Worm (Caenorhabditis elegans): ENCODE results near the gene npr-3.

The npr-3 gene

ce11 chrIV:11461335-11461734 is 1.6 kb downstream of the npr-3 start:
- TF ChIP-seq dao-5 (tag; optimal IDR thresholded peaks at IDR 0.05) (no peak), him-1 (tag; optimal IDR thresholded peaks at IDR 0.05) (no peak), W03F9.2 (tag; optimal IDR thresholded peaks at IDR 0.05) (no peak)

ce11 chrIV:11465125-11465524 is 5.3 kb downstream of the npr-3 start, which contains the start of gene C10C6.3:
Gene C10C6.3, minus strand, starts transcription at chrIV:11465225.
- TF ChIP-seq W03F9.2 (tag; optimal IDR thresholded peaks at IDR 0.05) (no peak), him-1 (tag; optimal IDR thresholded peaks at IDR 0.05) (no peak), dao-5 (tag; optimal IDR thresholded peaks at IDR 0.05) (no peak)

ce11 chrIV:11467413-11467812 is 7.6 kb downstream of the npr-3 start, which contains the start of gene C10C6.7:
Gene C10C6.7, minus strand, starts transcription at chrIV:11467513.
- TF ChIP-seq him-1 (tag; optimal IDR thresholded peaks at IDR 0.05) (no peak), W03F9.2 (tag; optimal IDR thresholded peaks at IDR 0.05) (no peak), dao-5 (tag; optimal IDR thresholded peaks at IDR 0.05) (no peak)

- no peak for TF ChIP-seq him-1 (tag; optimal IDR thresholded peaks at IDR 0.05)
These were observed 10.2 kb downstream of the npr-3 start, which contains the start of the genes C10C6.13 and wht-2 for ce11 chrIV:11469698-11470591. Gene C10C6.13, minus strand, starts transcription at chrIV:11469748. Gene wht-2, plus strand, starts transcription at chrIV:11470436.

ce11 chrIV:11472023-11472422 is 12.2 kb downstream of the npr-3 start:
- TF ChIP-seq him-1 (tag; optimal IDR thresholded peaks at IDR 0.05) (no peak), dao-5 (tag; optimal IDR thresholded peaks at IDR 0.05) (no peak), W03F9.2 (tag; optimal IDR thresholded peaks at IDR 0.05) (no peak)

- TF ChIP-seq W03F9.2 (tag; optimal IDR thresholded peaks at IDR 0.05) (peak; percentile 56), dao-5 (tag; optimal IDR thresholded peaks at IDR 0.05) (peak; percentile 91), him-1 (tag; optimal IDR thresholded peaks at IDR 0.05) (peak; percentile 81)
These were observed 14.3 kb downstream of the npr-3 start for ce11 chrIV:11474067-11474466.

ce11 chrIV:11475080-11475479 is 15.3 kb downstream of the npr-3 start:
- TF ChIP-seq him-1 (tag; optimal IDR thresholded peaks at IDR 0.05) (no peak), W03F9.2 (tag; optimal IDR thresholded peaks at IDR 0.05) (no peak), dao-5 (tag; optimal IDR thresholded peaks at IDR 0.05) (no peak)

- TF ChIP-seq dao-5 (tag; optimal IDR thresholded peaks at IDR 0.05) (no peak), W03F9.2 (tag; optimal IDR thresholded peaks at IDR 0.05) (no peak), him-1 (tag; optimal IDR thresholded peaks at IDR 0.05) (no peak)
These were observed 19.3 kb downstream of the npr-3 start, which contains the start of gene catp-8 for ce11 chrIV:11479095-11479494. Gene catp-8, minus strand, starts transcription at chrIV:11479251.

- TF ChIP-seq W03F9.2 (tag; optimal IDR thresholded peaks at IDR 0.05): peak; percentile 95
- no peak for TF ChIP-seq dao-5 (tag; optimal IDR thresholded peaks at IDR 0.05)
These were observed 20.5 kb downstream of the npr-3 start, which contains the start of the genes mbf-1 and nse-4 for ce11 chrIV:11480027-11480896. Gene mbf-1, minus strand, starts transcription at chrIV:11480369. Gene nse-4, plus strand, starts transcription at chrIV:11480846.

ce11 chrIV:11486859-11487258 is 27.1 kb downstream of the npr-3 start:
- TF ChIP-seq W03F9.2 (tag; optimal IDR thresholded peaks at IDR 0.05) (no peak), dao-5 (tag; optimal IDR thresholded peaks at IDR 0.05) (no peak), him-1 (tag; optimal IDR thresholded peaks at IDR 0.05) (no peak)

ce11 chrIV:11487889-11488556 is 28.2 kb downstream of the npr-3 start:
- no peak for TF ChIP-seq him-1 (tag; optimal IDR thresholded peaks at IDR 0.05)
- no peak for TF ChIP-seq dao-5 (tag; optimal IDR thresholded peaks at IDR 0.05)
- no peak for TF ChIP-seq W03F9.2 (tag; optimal IDR thresholded peaks at IDR 0.05)

ce11 chrIV:11489077-11489476 is 29.3 kb downstream of the npr-3 start:
- TF ChIP-seq him-1 (tag; optimal IDR thresholded peaks at IDR 0.05) (no peak), W03F9.2 (tag; optimal IDR thresholded peaks at IDR 0.05) (no peak), dao-5 (tag; optimal IDR thresholded peaks at IDR 0.05) (no peak)
